Worm (Caenorhabditis elegans) whole organism, L2 larva: ENCODE data around the gene Y49F6B.2.

ENCODE experiments used
- C34F6.9 ChIP-seq: fragments of 150-350 bp; optimal IDR thresholded peaks from 2 replicates; lab custom pipeline; 2014; ENCODE audit warnings: missing biosample characterization, missing genetic modification characterization
- R02D3.7 ChIP-seq: fragments of 150-350 bp; optimal IDR thresholded peaks from 2 replicates; lab custom pipeline; 2014; ENCODE audit warnings: missing biosample characterization, missing genetic modification characterization
- Y55F3AM.14 ChIP-seq: fragments of 200-800 bp; sonication (Bioruptor generic); optimal IDR thresholded peaks from 2 replicates; lab custom pipeline; 2018; ENCODE audit warnings: mild to moderate bottlenecking, missing genetic modification characterization, missing compliant biosample characterization
- ZK546.5 ChIP-seq: sonication (generic microtip); optimal IDR thresholded peaks from 2 replicates; lab custom pipeline; 2017; ENCODE audit warnings: missing biosample characterization, missing genetic modification characterization
- alr-1 ChIP-seq: fragments of 150-350 bp; optimal IDR thresholded peaks from 2 replicates; lab custom pipeline; 2014; ENCODE audit warnings: missing biosample characterization, missing genetic modification characterization
- aly-2 ChIP-seq: fragments of 150-350 bp; optimal IDR thresholded peaks from 2 replicates; lab custom pipeline; 2014; ENCODE audit warnings: missing biosample characterization, missing genetic modification characterization
- ama-1 ChIP-seq: fragments of 150-350 bp; optimal IDR thresholded peaks from 2 replicates; lab custom pipeline; 2018; ENCODE audit warnings: inconsistent platforms
- ceh-82 ChIP-seq: fragments of 150-350 bp; optimal IDR thresholded peaks from 2 replicates; lab custom pipeline; 2014; ENCODE audit warnings: missing biosample characterization, missing genetic modification characterization
- crh-2 ChIP-seq: sonication (generic microtip); optimal IDR thresholded peaks from 2 replicates; lab custom pipeline; 2017; ENCODE audit warnings: missing biosample characterization, missing genetic modification characterization
- elt-1 ChIP-seq: fragments of 150-350 bp; optimal IDR thresholded peaks from 2 replicates; lab custom pipeline; 2014; ENCODE audit warnings: missing biosample characterization, missing genetic modification characterization
- elt-3 ChIP-seq: sonication (generic microtip); optimal IDR thresholded peaks from 2 replicates; lab custom pipeline; 2017; ENCODE audit warnings: missing biosample characterization, missing genetic modification characterization
- fos-1 ChIP-seq: fragments of 150-350 bp; optimal IDR thresholded peaks from 2 replicates; lab custom pipeline; 2014; ENCODE audit warnings: missing biosample characterization, missing genetic modification characterization
- lin-11 ChIP-seq: fragments of 150-350 bp; sonication (generic microtip); optimal IDR thresholded peaks from 2 replicates; lab custom pipeline; 2014; ENCODE audit warnings: missing biosample characterization, missing genetic modification characterization, inconsistent platforms, mixed read lengths
- lin-39 ChIP-seq: fragments of 150-350 bp; optimal IDR thresholded peaks from 2 replicates; lab custom pipeline; 2014; ENCODE audit warnings: missing biosample characterization, missing genetic modification reagents, missing genetic modification characterization
- mab-5 ChIP-seq: fragments of 150-350 bp; optimal IDR thresholded peaks from 2 replicates; lab custom pipeline; 2014; ENCODE audit warnings: missing biosample characterization, missing genetic modification characterization
- mbf-1 ChIP-seq: sonication (generic microtip); optimal IDR thresholded peaks from 2 replicates; lab custom pipeline; 2017; ENCODE audit warnings: missing biosample characterization, missing genetic modification characterization
- mdl-1 ChIP-seq, 2 experiments: fragments of 150-350 bp in 1 of 2; sonication (generic microtip) in 1 of 2; optimal IDR thresholded peaks; 2 replicates each; lab custom pipeline; 2017; ENCODE audit warnings: missing biosample characterization in 2 of 2, missing genetic modification characterization in 2 of 2
- nhr-10 ChIP-seq: sonication (generic microtip); optimal IDR thresholded peaks from 2 replicates; lab custom pipeline; 2017; ENCODE audit warnings: missing biosample characterization, missing genetic modification characterization
- nhr-11 ChIP-seq: fragments of 150-350 bp; optimal IDR thresholded peaks from 2 replicates; lab custom pipeline; 2014; ENCODE audit warnings: missing biosample characterization, missing genetic modification characterization
- nhr-12 ChIP-seq: fragments of 150-350 bp; optimal IDR thresholded peaks from 2 replicates; lab custom pipeline; 2014; ENCODE audit warnings: missing biosample characterization, missing genetic modification characterization
- nhr-129 ChIP-seq: fragments of 150-350 bp; optimal IDR thresholded peaks from 2 replicates; lab custom pipeline; 2014; ENCODE audit warnings: missing biosample characterization, missing genetic modification characterization
- nhr-237 ChIP-seq: fragments of 150-350 bp; optimal IDR thresholded peaks from 2 replicates; lab custom pipeline; 2014; ENCODE audit warnings: missing biosample characterization, missing genetic modification characterization
- nhr-25 ChIP-seq: fragments of 150-350 bp; sonication (generic microtip); optimal IDR thresholded peaks from 3 replicates; lab custom pipeline; 2014; ENCODE audit warnings: missing biosample characterization, missing genetic modification characterization
- nhr-6 ChIP-seq: fragments of 150-350 bp; optimal IDR thresholded peaks from 2 replicates; lab custom pipeline; 2014; ENCODE audit warnings: missing biosample characterization, missing genetic modification characterization
- nhr-77 ChIP-seq: fragments of 150-350 bp; optimal IDR thresholded peaks from 2 replicates; lab custom pipeline; 2014; ENCODE audit warnings: missing biosample characterization, missing genetic modification characterization
- peb-1 ChIP-seq: fragments of 150-350 bp; optimal IDR thresholded peaks from 2 replicates; lab custom pipeline; 2014; ENCODE audit warnings: missing biosample characterization, missing genetic modification characterization
- skn-1 ChIP-seq: sonication (generic microtip); optimal IDR thresholded peaks from 2 replicates; lab custom pipeline; 2017; ENCODE audit warnings: missing biosample characterization, missing genetic modification characterization
- sma-9 ChIP-seq, 2 experiments: fragments of 150-350 bp in 1 of 2; sonication (generic microtip) in 1 of 2; optimal IDR thresholded peaks; 2 replicates each; lab custom pipeline; 2014 to 2016; ENCODE audit warnings: missing genetic modification characterization in 2 of 2, mild to moderate bottlenecking in 1 of 2, missing biosample characterization in 1 of 2, missing compliant biosample characterization in 1 of 2, missing genetic modification reagents in 1 of 2, moderate library complexity in 1 of 2
- unc-39 ChIP-seq: fragments of 150-350 bp; optimal IDR thresholded peaks from 2 replicates; lab custom pipeline; 2014; ENCODE audit warnings: missing biosample characterization, missing genetic modification characterization
- unc-55 ChIP-seq: fragments of 150-350 bp; sonication (generic microtip); optimal IDR thresholded peaks from 3 replicates; lab custom pipeline; 2014; ENCODE audit warnings: missing biosample characterization, missing genetic modification reagents, missing genetic modification characterization
- unc-62 ChIP-seq: fragments of 150-350 bp; optimal IDR thresholded peaks from 2 replicates; lab custom pipeline; 2014; ENCODE audit warnings: missing biosample characterization, missing genetic modification reagents, missing genetic modification characterization
- ztf-1 ChIP-seq: fragments of 200-800 bp; sonication (Bioruptor generic); conservative IDR thresholded peaks from 2 replicates; pipeline ENCODE4 v1.3.6; 2022; ENCODE audit warnings: missing genetic modification characterization, missing compliant biosample characterization
- ztf-11 ChIP-seq: sonication (generic microtip); optimal IDR thresholded peaks from 2 replicates; lab custom pipeline; 2017; ENCODE audit warnings: missing biosample characterization, missing genetic modification characterization
- ztf-4 ChIP-seq: fragments of 150-350 bp; optimal IDR thresholded peaks from 2 replicates; lab custom pipeline; 2014; ENCODE audit warnings: missing biosample characterization, missing genetic modification characterization

The Y49F6B.2 gene

ce11 chrII:3500373-3500772, 2.4 kb upstream of the Y49F6B.2 start:
- TF ChIP-seq ceh-82 (no peak), peb-1 (tag; lab: Kevin White, UChicago) (no peak), ztf-11 (tag; lab: Kevin White, UChicago) (no peak), lin-39 (tag; lab: Kevin White, UChicago) (no peak), mab-5 (tag; lab: Kevin White, UChicago) (no peak), nhr-12 (tag; lab: Kevin White, UChicago) (no peak), fos-1 (tag; lab: Kevin White, UChicago) (no peak), nhr-129 (tag; lab: Kevin White, UChicago) (no peak), nhr-6 (no peak), unc-62 (no peak)

DNA sequence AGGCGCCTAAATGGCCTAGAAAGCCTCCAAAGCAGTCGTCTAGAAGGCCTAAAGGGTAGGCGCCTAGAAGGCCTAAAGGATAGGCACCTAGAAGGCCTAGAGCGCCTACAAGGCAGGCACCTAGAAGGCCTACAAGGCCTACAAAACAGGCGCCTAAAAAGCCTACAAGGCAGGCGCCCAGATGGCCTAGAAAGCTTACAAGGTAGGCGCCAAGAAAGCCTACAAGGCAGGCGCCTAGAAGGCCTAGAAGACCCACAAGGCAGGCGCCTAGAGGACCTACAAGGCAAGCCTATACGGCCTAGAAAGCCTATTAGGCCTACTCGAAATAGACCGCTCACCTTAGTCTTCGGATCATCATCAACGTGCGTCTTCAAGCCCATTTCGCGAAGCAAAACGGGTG, 757 bp upstream of the Y49F6B.2 start:
- no peak for TF ChIP-seq nhr-129 (tag; lab: Kevin White, UChicago)
- TF ChIP-seq alr-1, result no peak
- TF ChIP-seq ztf-11 (tag; lab: Kevin White, UChicago), result no peak
- no peak for TF ChIP-seq crh-2 (tag; lab: Kevin White, UChicago)
- TF ChIP-seq nhr-77 (tag; lab: Kevin White, UChicago), result no peak
- no peak for TF ChIP-seq Y55F3AM.14 (GFP tag; lab: Kevin White, UChicago)
- no peak for TF ChIP-seq R02D3.7
- no peak for TF ChIP-seq elt-3 (tag; lab: Kevin White, UChicago)
- no peak for TF ChIP-seq nhr-25 (tag; lab: Kevin White, UChicago)
- no peak for TF ChIP-seq mbf-1 (tag; lab: Kevin White, UChicago)

ce11 chrII:3504717-3505116, 1.9 kb downstream of the Y49F6B.2 start, which contains the start of gene cyh-1:
Gene cyh-1, plus strand, starts transcription at chrII:3505017.
- no peak for TF ChIP-seq ama-1 (lab: Kevin White, UChicago)
- TF ChIP-seq nhr-6, result no peak
- no peak for TF ChIP-seq Y55F3AM.14 (GFP tag; lab: Kevin White, UChicago)
- TF ChIP-seq nhr-11 (tag; lab: Kevin White, UChicago), result no peak
- TF ChIP-seq nhr-10 (tag; lab: Kevin White, UChicago), result no peak
- no peak for TF ChIP-seq crh-2 (tag; lab: Kevin White, UChicago)
- TF ChIP-seq fos-1 (tag; lab: Kevin White, UChicago), result no peak
- TF ChIP-seq nhr-12 (tag; lab: Kevin White, UChicago), result no peak
- TF ChIP-seq nhr-25 (tag; lab: Kevin White, UChicago), result no peak
- TF ChIP-seq unc-55 (GFP tag; lab: Kevin White, UChicago), result no peak
- no peak for TF ChIP-seq elt-1 (tag; lab: Kevin White, UChicago)
- no peak for TF ChIP-seq lin-11 (tag; lab: Kevin White, UChicago)
- no peak for TF ChIP-seq peb-1 (tag; lab: Kevin White, UChicago)
- TF ChIP-seq, all 48 proteins: peak for 0

DNA sequence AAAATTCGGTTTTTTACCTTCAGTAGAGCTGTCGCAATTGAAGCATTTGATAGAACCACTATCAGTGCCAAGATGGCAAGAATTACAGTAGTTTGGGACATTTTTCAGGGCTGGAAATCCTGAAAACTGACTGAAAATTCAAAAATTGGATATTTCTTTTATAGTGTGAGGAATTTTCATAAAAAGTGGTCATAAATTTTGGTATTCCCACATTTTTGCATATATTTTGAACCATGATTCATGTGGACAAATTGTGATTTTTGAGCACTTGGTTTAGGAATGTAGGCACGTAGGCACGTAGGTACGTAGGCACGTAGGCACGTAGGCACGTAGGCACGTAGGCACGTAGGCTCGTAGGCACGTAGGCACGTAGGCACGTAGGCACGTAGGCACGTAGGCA, 9.5 kb downstream of the Y49F6B.2 start, which contains the start of gene Y49F6B.19:
TSS of gene Y49F6B.19 (minus strand) at position 101 of the 400 bp plus-strand sequence.
- TF ChIP-seq unc-39 (tag; lab: Kevin White, UChicago), result no peak
- TF ChIP-seq fos-1 (tag; lab: Kevin White, UChicago), result no peak
- TF ChIP-seq ztf-4 (tag; lab: Kevin White, UChicago), result no peak
- TF ChIP-seq mbf-1 (tag; lab: Kevin White, UChicago), result no peak
- no peak for TF ChIP-seq nhr-11 (tag; lab: Kevin White, UChicago)
- TF ChIP-seq skn-1 (tag; lab: Kevin White, UChicago), result no peak
- TF ChIP-seq ceh-82, result no peak
- no peak for TF ChIP-seq ama-1 (lab: Kevin White, UChicago)
- TF ChIP-seq unc-55 (GFP tag; lab: Kevin White, UChicago), result no peak
- no peak for TF ChIP-seq elt-3 (tag; lab: Kevin White, UChicago)
- TF ChIP-seq ztf-1 (GFP tag; lab: Robert Waterston, UW), result no peak
- TF ChIP-seq alr-1, result no peak
- no peak for TF ChIP-seq unc-62
- no peak for TF ChIP-seq ZK546.5 (tag; lab: Kevin White, UChicago)
- TF ChIP-seq C34F6.9 (tag; lab: Kevin White, UChicago), result no peak
- no peak for TF ChIP-seq nhr-129 (tag; lab: Kevin White, UChicago)
- TF ChIP-seq lin-11 (tag; lab: Kevin White, UChicago), result no peak
- TF ChIP-seq mdl-1 (tag; optimal IDR thresholded peaks at IDR 0.05; lab: Kevin White, UChicago), result no peak

- TF ChIP-seq ceh-82 (no peak), nhr-10 (tag; lab: Kevin White, UChicago) (no peak), fos-1 (tag; lab: Kevin White, UChicago) (no peak), nhr-237 (tag; lab: Kevin White, UChicago) (no peak), nhr-11 (tag; lab: Kevin White, UChicago) (no peak), ZK546.5 (tag; lab: Kevin White, UChicago) (no peak), elt-1 (tag; lab: Kevin White, UChicago) (no peak), lin-39 (tag; lab: Kevin White, UChicago) (no peak), aly-2 (tag; lab: Kevin White, UChicago) (no peak), mbf-1 (tag; lab: Kevin White, UChicago) (no peak), ztf-11 (tag; lab: Kevin White, UChicago) (no peak), skn-1 (tag; lab: Kevin White, UChicago) (no peak), sma-9 (GFP tag; optimal IDR thresholded peaks at IDR 0.05; lab: Kevin White, UChicago) (no peak), sma-9 (tag; optimal IDR thresholded peaks at IDR 0.05; lab: Kevin White, UChicago) (no peak)
These were observed 11.9 kb downstream of the Y49F6B.2 start, which contains the start of gene srz-5 for ce11 chrII:3514631-3515030. Gene srz-5, minus strand, starts transcription at chrII:3514731.
